Worm (Caenorhabditis elegans): ENCODE results near the gene F18H3.4.
A peak's percentile ranks its signal among the peaks of the same experiment; 100 is the strongest.

F18H3.4 gene

DNA sequence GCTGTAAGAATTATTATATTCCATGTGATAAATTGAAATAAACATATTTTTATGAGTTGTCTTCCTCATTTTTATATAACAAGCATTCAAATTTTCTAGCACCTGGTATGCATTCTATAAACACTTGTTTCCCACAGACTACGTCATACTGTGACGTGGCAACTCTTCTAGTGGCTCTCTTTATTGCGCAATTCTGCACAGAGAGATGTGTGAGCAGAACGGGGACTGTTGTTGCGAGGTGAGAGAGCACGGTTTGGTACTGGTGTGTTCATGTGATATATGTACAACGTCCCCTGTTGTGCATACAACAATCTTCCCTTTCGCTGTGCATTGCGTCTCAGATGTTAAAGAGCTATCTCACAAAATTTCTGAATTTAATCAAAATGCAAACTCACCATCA, 3.8 kb upstream of the F18H3.4 start:
- peak; percentile 92 for TF ChIP-seq zip-8 (tag; optimal IDR thresholded peaks at IDR 0.05)
- no peak for TF ChIP-seq unc-62 (GFP tag; optimal IDR thresholded peaks at IDR 0.05)
- TF ChIP-seq sptf-1 (tag; optimal IDR thresholded peaks at IDR 0.05): no peak
- peak; percentile 59 for TF ChIP-seq nhr-2 (tag; optimal IDR thresholded peaks at IDR 0.05)

DNA sequence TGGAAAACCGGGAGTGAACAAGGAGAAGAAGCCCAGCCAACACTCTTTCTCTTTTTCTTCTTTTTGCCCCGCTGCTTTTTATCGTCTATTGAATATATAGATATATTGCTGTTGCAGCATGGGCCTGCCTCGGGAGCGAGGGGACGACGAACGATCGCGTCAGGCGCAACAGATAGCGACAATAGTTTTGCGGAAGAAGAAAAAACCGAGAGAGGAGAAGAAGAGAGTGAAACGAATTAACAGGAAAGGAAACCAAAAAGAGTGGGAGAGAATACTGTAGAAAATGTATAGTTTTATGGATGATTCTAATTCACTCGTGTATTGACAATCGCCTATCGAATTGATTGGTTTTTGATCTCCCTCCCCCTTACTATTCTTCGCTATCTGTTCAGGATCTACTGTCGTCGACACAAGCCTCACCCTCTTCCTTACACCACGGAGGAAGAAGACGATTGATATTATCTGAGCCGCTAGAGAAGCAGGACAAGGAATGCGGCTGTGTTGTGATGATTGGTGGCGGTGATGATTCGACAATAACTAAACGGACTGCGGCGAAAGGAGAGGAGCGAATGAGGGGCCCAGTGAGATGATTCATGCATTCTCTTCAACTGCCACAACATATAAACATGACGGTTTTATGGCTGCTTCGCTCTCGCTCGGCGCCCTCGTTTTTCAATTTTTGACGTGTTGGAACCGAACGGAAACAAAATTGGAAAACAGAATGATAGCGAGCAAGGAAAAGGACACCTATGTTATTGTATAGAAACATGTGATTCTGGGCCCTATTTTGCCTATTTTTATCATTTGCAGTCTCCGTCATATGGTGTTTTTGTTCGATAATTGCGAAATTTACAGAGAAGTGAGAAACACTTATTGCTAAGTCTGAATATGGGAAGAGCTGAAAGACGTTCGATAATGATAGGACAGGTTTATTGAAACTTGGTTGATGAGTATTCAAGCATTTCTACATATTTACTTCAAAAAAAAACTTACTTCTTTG, 2.4 kb upstream of the F18H3.4 start:
- TF ChIP-seq unc-62 (GFP tag; optimal IDR thresholded peaks at IDR 0.05) (peak; percentile 24), lin-32 (GFP tag; optimal IDR thresholded peaks at IDR 0.05) (no peak), elt-1 (tag; optimal IDR thresholded peaks at IDR 0.05; ENCODE audit: borderline replicate concordance, insufficient read depth) (peak; percentile 88), lin-13 (tag; optimal IDR thresholded peaks at IDR 0.05) (no peak), ham-2 (GFP tag; optimal IDR thresholded peaks at IDR 0.05) (peak; percentile 80)

DNA sequence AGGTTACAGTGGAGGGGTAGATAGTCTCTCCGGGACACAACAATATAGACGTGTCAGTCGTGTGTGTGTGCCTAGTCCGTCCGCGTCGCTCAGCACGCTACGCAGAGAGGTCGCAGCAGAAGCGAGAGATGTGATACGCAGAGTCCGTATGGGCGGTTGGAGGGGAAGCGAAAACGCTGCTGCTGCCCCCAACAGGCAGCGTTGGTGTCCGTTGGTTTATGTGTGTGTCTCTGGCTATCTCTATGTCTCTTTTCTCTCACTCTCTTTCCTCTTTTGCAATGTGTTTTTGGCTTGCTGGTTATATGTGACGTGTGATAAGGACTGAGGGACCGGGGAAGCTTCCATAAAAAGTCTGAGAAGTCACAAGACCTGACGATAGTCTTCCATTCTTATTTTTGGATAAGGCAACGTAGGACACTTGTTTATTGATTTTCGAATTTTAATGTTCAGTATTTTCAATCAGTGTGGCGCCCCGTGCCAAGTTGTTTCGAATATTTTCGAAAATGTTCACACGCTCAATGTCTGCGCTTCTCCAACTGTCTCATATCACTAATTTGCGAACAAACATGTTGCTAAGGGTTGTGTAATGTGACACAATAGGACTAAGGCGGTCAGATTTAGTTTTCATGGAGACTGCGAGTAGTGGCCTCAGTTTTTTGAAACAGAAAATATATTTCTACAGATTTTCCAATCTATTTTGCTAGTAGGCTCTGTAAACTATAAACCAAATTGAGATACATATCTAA, 1.4 kb upstream of the F18H3.4 start, which contains the start of gene pab-2:
TSS of gene pab-2 (minus strand) at position 69 of the 746 bp plus-strand sequence.
- TF ChIP-seq unc-39 (tag; optimal IDR thresholded peaks at IDR 0.05) (no peak), lsy-2 (tag; optimal IDR thresholded peaks at IDR 0.05) (peak; percentile 44), mls-2 (tag; optimal IDR thresholded peaks at IDR 0.05) (peak; percentile 4), nhr-237 (tag; optimal IDR thresholded peaks at IDR 0.05) (peak; percentile 29), ceh-83 (GFP tag; optimal IDR thresholded peaks at IDR 0.05) (no peak), blmp-1 (tag; optimal IDR thresholded peaks at IDR 0.05) (no peak), sptf-1 (tag; optimal IDR thresholded peaks at IDR 0.05) (peak; percentile 84), mab-5 (tag; optimal IDR thresholded peaks at IDR 0.05) (no peak), nhr-76 (tag; optimal IDR thresholded peaks at IDR 0.05) (no peak), lin-32 (GFP tag; optimal IDR thresholded peaks at IDR 0.05) (no peak), unc-62 (GFP tag; optimal IDR thresholded peaks at IDR 0.05) (peak; percentile 83), cnd-1 (tag; optimal IDR thresholded peaks at IDR 0.05) (peak; percentile 41), ceh-43 (GFP tag; optimal IDR thresholded peaks at IDR 0.05) (no peak), M03D4.4 (tag; optimal IDR thresholded peaks at IDR 0.05) (peak; percentile 66), unc-120 (tag; optimal IDR thresholded peaks at IDR 0.05; ENCODE audit: poor library complexity, severe bottlenecking) (peak; percentile 99), snpc-4 (tag; optimal IDR thresholded peaks at IDR 0.05) (no peak), ztf-11 (tag; optimal IDR thresholded peaks at IDR 0.05) (peak; percentile 42), drap-1 (GFP tag; optimal IDR thresholded peaks at IDR 0.05) (peak; percentile 57), zip-8 (tag; optimal IDR thresholded peaks at IDR 0.05) (no peak), elt-1 (tag; optimal IDR thresholded peaks at IDR 0.05; ENCODE audit: borderline replicate concordance, insufficient read depth) (no peak), hlh-1 (tag; optimal IDR thresholded peaks at IDR 0.05) (peak; percentile 70), nhr-2 (tag; optimal IDR thresholded peaks at IDR 0.05) (peak; percentile 11), tbx-8 (GFP tag; optimal IDR thresholded peaks at IDR 0.05) (no peak), flh-1 (GFP tag; optimal IDR thresholded peaks at IDR 0.05) (no peak), nhr-28 (tag; optimal IDR thresholded peaks at IDR 0.05) (no peak), sem-2 (GFP tag; optimal IDR thresholded peaks at IDR 0.05) (no peak), nhr-12 (tag; optimal IDR thresholded peaks at IDR 0.05) (no peak), ham-2 (GFP tag; optimal IDR thresholded peaks at IDR 0.05) (peak; percentile 97), lin-13 (tag; optimal IDR thresholded peaks at IDR 0.05) (peak; percentile 31), bed-3 (GFP tag; optimal IDR thresholded peaks at IDR 0.05) (no peak), pha-4 (tag; optimal IDR thresholded peaks at IDR 0.05) (peak; percentile 86), ces-1 (GFP tag; optimal IDR thresholded peaks at IDR 0.05) (peak; percentile 38), elt-3 (tag; optimal IDR thresholded peaks at IDR 0.05) (no peak), mep-1 (tag; optimal IDR thresholded peaks at IDR 0.05) (peak; percentile 37), ceh-39 (tag; optimal IDR thresholded peaks at IDR 0.05) (peak; percentile 21)
